Worm (Caenorhabditis elegans): Measurements from ENCODE around the gene pfk-1.2.

The pfk-1.2 gene

DNA sequence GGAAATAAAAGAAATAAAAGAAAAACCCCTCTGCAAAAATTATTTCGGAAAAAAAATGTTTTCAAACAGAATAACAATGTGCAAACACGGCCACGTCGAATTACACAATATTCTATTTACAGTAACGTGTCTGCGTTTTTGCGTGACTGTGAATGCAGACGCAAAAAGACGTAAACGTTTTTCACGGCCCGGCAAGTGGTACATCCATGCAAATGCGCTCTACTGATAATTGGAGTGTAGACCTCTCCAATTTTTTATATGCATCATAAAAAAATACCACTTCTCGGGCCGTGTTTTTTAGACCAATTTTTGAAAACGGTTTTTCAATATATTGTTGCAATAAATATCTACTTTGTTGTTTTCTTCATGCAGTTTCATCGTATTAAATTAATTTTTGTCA lies 17.9 kb downstream of the pfk-1.2 start, which contains the start of gene nstp-10 (continued):
- no peak for TF ChIP-seq nfya-2 (GFP tag; IDR thresholded peaks at IDR 0.05)
- peak; percentile 79 for TF ChIP-seq dpl-1 (GFP tag; optimal IDR thresholded peaks at IDR 0.05)
- peak; percentile 77; the same call in 1 of the 2 replicates for TF ChIP-seq Y79H2A.3 (GFP tag; conservative IDR thresholded peaks at IDR 0.05)
- TF ChIP-seq xnd-1 (tag; optimal IDR thresholded peaks at IDR 0.05) = peak; percentile 91
- peak; percentile 91 for TF ChIP-seq F49E8.2 (tag; optimal IDR thresholded peaks at IDR 0.05; ENCODE audit: insufficient read depth)

DNA sequence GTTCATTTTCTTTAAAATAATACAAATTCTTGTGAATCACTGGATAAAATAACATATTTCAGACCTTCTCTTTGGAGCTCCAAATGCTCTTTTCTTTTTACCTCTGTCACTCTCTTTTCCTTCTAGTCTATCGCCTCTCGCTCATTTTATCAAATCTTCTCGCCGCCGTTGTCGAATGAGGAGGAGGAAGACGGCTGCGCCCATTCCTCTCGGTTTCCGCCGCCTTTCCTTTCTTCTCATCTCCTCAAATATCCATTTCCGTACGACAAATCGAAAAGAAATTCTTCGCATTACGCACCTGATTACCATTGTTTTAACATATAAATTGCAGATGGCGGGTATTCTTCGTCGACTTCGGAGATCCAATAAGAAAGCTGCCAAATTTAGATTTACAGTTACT lies 18.7 kb downstream of the pfk-1.2 start, which contains the start of gene ehbp-1:
TSS of gene ehbp-1 (plus strand) at position 332 of the 400 bp plus-strand sequence.
- TF ChIP-seq lsy-27 (tag; optimal IDR thresholded peaks at IDR 0.05; ENCODE audit: borderline replicate concordance, insufficient read depth) = no peak
- 0 out of 2 replicates have a peak, but pooled peaks have one; percentile 27 for TF ChIP-seq pbrm-1 (GFP tag; IDR thresholded peaks at IDR 0.05)
- 0 out of 2 replicates have a peak, but pooled peaks have one; percentile 6 for TF ChIP-seq hmg-1.2 (GFP tag; IDR thresholded peaks at IDR 0.05)

DNA sequence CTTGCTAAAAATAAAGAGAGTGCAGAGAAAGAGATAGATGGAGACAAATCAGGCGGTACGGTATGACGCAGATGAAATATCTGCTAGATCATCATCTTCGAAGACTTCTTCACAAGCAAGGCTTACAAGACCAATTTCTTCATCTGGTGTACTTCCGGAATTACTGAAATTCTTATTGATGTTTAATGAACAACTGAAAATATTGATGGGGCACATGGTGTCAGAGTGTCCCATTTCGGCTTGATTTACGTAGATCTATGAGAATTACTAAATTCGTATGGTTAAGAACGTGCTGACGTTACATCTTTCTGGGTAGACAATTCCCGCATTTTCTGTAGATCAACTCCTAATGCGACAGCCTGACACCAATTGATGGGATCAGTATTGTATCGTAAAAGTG lies 25.1 kb downstream of the pfk-1.2 start:
- TF ChIP-seq nfya-1 (tag; optimal IDR thresholded peaks at IDR 0.05; ENCODE audit: borderline replicate concordance, insufficient read depth) = no peak

DNA sequence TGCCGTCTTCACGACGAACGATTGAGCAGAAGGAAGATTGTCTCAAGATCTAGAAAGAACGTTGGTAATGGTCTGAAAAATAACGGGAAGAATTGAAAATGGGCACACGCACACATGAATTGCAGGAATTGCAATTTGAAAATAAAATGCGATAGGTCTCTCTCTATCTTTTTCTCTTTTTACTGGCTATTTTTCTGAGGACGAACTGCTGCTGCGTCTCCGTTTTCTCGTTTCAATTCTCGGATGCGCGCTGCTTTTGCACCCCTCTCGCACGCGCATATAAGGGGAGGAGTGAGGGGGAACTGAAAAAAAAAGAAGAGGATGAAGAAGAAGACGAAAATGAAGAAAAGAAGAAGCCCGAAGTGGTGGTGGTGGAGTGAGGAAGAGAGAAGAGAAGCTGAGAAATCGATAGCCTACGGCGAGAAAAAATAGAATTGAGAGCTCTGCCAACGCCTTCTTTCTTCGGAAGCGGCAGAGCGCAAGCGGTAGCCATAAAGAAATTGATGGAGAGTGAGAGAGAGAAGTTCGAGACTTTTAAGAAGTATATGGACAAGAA lies 30.1 kb downstream of the pfk-1.2 start, which contains the start of gene rgef-1:
TSS of gene rgef-1 (minus strand) at position 51 of the 556 bp plus-strand sequence.
- TF ChIP-seq mcd-1 (GFP tag; IDR thresholded peaks at IDR 0.05) (peak; percentile 30; the same call in 1 of the 2 replicates), K11D2.4 (GFP tag; IDR thresholded peaks at IDR 0.05) (0 out of 2 replicates have a peak, but pooled peaks have one; percentile 19), hmg-1.2 (GFP tag; IDR thresholded peaks at IDR 0.05) (0 out of 2 replicates have a peak, but pooled peaks have one; percentile 9), zfh-2 (GFP tag; conservative IDR thresholded peaks at IDR 0.05) (peak; percentile 91), pbrm-1 (GFP tag; IDR thresholded peaks at IDR 0.05) (0 out of 2 replicates have a peak, but pooled peaks have one; percentile 13), K12H6.12 (tag; optimal IDR thresholded peaks at IDR 0.05) (peak; percentile 71), mes-4 (tag; optimal IDR thresholded peaks at IDR 0.05) (no peak), nfyb-1 (GFP tag; IDR thresholded peaks at IDR 0.05) (0 out of 2 replicates have a peak, but pooled peaks have one; percentile 15), lin-40 (tag; optimal IDR thresholded peaks at IDR 0.05) (peak; percentile 39), ztf-28 (GFP tag; IDR thresholded peaks at IDR 0.05) (no peak), lin-35 (GFP tag; optimal IDR thresholded peaks at IDR 0.05) (peak in 1 of 3 experiments; percentile 16)

DNA sequence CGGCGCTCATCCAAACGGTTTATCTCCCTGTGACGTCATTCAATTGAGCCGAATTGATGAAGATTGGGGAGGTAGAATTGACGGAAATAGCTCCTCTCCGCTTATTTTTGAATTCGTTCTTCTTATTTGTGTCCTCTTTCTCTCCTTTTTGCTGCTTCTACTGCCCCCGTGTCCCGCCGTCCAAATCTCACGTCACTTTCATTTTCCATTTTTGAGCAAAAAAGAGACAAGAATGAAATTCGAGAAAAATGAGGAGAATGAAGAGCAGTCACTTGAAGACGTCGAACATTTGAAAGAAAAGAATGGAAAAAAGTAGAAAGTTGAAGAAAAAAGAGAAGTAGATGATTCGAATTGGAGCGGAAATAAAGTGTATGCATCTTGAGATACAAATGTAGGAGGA lies 32.0 kb downstream of the pfk-1.2 start:
- TF ChIP-seq sptf-2 (GFP tag; optimal IDR thresholded peaks at IDR 0.05) = no peak
- no peak for TF ChIP-seq ztf-6 (GFP tag; IDR thresholded peaks at IDR 0.05)
- TF ChIP-seq efl-1 (GFP tag; optimal IDR thresholded peaks at IDR 0.05) = no peak
- no peak for TF ChIP-seq D2030.7 (GFP tag; IDR thresholded peaks at IDR 0.05)
- no peak for TF ChIP-seq snpc-1.3 (tag; optimal IDR thresholded peaks at IDR 0.05; ENCODE audit: insufficient read depth)
- peak; percentile 7 for TF ChIP-seq atf-7 (tag; optimal IDR thresholded peaks at IDR 0.05)

DNA sequence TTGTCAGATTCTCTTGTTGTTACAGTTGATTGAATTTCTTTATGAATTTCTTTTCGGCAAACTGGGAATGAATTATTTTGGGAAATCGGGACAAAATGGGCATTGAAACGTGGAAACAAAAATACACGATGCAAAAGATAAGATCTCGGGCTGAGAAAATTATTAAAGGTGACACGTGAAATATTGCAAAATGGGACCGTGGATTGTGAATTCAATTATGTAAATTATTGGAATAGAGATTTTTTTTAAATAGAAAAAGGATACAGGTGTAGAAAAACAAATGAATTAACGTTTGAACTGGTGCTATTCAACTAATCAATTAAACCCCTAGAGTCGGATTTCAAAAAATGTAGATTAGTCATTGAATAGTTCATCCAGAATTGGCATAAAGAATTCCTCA lies 37.1 kb downstream of the pfk-1.2 start, which contains the start of gene F25B3.4:
TSS of gene F25B3.4 (minus strand) at position 101 of the 400 bp plus-strand sequence.
- TF ChIP-seq akir-1 (GFP tag; optimal IDR thresholded peaks at IDR 0.05) (no peak), hmg-20 (GFP tag; IDR thresholded peaks at IDR 0.05) (no peak), ztf-25 (GFP tag; IDR thresholded peaks at IDR 0.05) (no peak), pha-4 (tag; optimal IDR thresholded peaks at IDR 0.05) (no peak), snpc-4 (GFP tag; optimal IDR thresholded peaks at IDR 0.05) (no peak), snpc-4 (tag; optimal IDR thresholded peaks at IDR 0.05) (no peak), Y95B8A.8 (GFP tag; IDR thresholded peaks at IDR 0.05) (no peak)
